Fruit fly (Drosophila melanogaster): ENCODE data around the gene Grp170.
A peak's percentile ranks its signal among the peaks of the same experiment; 100 is the strongest.

- peak; percentile 71 for TF ChIP-seq CG5204 (GFP tag; optimal IDR thresholded peaks at IDR 0.05)
- peak; percentile 86 for TF ChIP-seq CG7101 (tag; optimal IDR thresholded peaks at IDR 0.05)
- peak; percentile 76 for TF ChIP-seq CG14711 (tag; optimal IDR thresholded peaks at IDR 0.05)
- peak; percentile 80 for TF ChIP-seq CG33017 (tag; optimal IDR thresholded peaks at IDR 0.05)
- peak; percentile 21 for TF ChIP-seq toe (GFP tag; optimal IDR thresholded peaks at IDR 0.05)
- peak; percentile 89 for TF ChIP-seq bab1 (GFP tag; optimal IDR thresholded peaks at IDR 0.05)
- TF ChIP-seq Clk (GFP tag; optimal IDR thresholded peaks at IDR 0.05): peak; percentile 18
These were observed 29.1 kb upstream of the Grp170 start for dm6 chrX:2303771-2304513.

Measured in whole organism, adult.